Fruit fly (Drosophila melanogaster) whole organism, embryonic: Measurements from ENCODE around the gene Efr.
A peak's percentile ranks its signal among the peaks of the same experiment; 100 is the strongest.

Experiments used
- Aef1 ChIP-seq: fragments of 200-800 bp; sonication (Bioruptor generic); IDR thresholded peaks from 3 replicates; pipeline ENCODE4 v1.3.6; 2022; ENCODE audit warnings: missing biosample characterization, missing genetic modification characterization
- Bdp1 ChIP-seq: fragments of 200-800 bp; sonication (Bioruptor generic); optimal IDR thresholded peaks from 3 replicates; lab custom pipeline; 2016; ENCODE audit warnings: missing biosample characterization, missing genetic modification characterization
- CG10959 ChIP-seq: fragments of 200-800 bp; sonication (Bioruptor generic); IDR thresholded peaks from 2 replicates; pipeline ENCODE4 v1.3.6; 2022; ENCODE audit warnings: missing biosample characterization, missing genetic modification characterization
- CG11695 ChIP-seq: fragments of 200-800 bp; sonication (Bioruptor generic); IDR thresholded peaks from 3 replicates; pipeline ENCODE4 v1.3.6; 2022; ENCODE audit warnings: missing biosample characterization, missing genetic modification characterization
- CG11696 ChIP-seq: fragments of 200-800 bp; sonication (Bioruptor generic); IDR thresholded peaks from 2 replicates; pipeline ENCODE4 v1.3.6; 2022; ENCODE audit warnings: missing biosample characterization, missing genetic modification characterization
- CG15011 ChIP-seq: fragments of 200-800 bp; sonication (Bioruptor generic); optimal IDR thresholded peaks from 3 replicates; lab custom pipeline; 2018; ENCODE audit warnings: missing biosample characterization, mild to moderate bottlenecking, missing genetic modification characterization
- CG15073 ChIP-seq: fragments of 200-800 bp; sonication (Bioruptor generic); optimal IDR thresholded peaks from 2 replicates; lab custom pipeline; 2016; ENCODE audit warnings: missing biosample characterization, missing genetic modification characterization
- CG1529 ChIP-seq: fragments of 200-800 bp; sonication (Bioruptor generic); optimal IDR thresholded peaks from 3 replicates; lab custom pipeline; 2018; ENCODE audit warnings: missing biosample characterization, missing genetic modification characterization
- CG15601 ChIP-seq: fragments of 200-800 bp; sonication (Bioruptor generic); optimal IDR thresholded peaks from 3 replicates; lab custom pipeline; 2019; ENCODE audit warnings: missing biosample characterization, mild to moderate bottlenecking, missing genetic modification characterization, moderate library complexity
- CG15696 ChIP-seq: fragments of 200-800 bp; sonication (Bioruptor generic); optimal IDR thresholded peaks from 2 replicates; lab custom pipeline; 2019; ENCODE audit warnings: missing biosample characterization, mild to moderate bottlenecking, missing genetic modification characterization, moderate library complexity
- CG16863 ChIP-seq: fragments of 200-800 bp; sonication (Bioruptor generic); optimal IDR thresholded peaks from 3 replicates; lab custom pipeline; 2016; ENCODE audit warnings: missing biosample characterization, missing genetic modification characterization
- CG17359 ChIP-seq: fragments of 200-800 bp; sonication (Bioruptor generic); optimal IDR thresholded peaks from 3 replicates; lab custom pipeline; 2018; ENCODE audit warnings: missing biosample characterization, mild to moderate bottlenecking, missing genetic modification characterization, moderate library complexity
- CG17612 ChIP-seq: fragments of 200-800 bp; sonication (Bioruptor generic); IDR thresholded peaks from 2 replicates; pipeline ENCODE4 v1.3.6; 2022; ENCODE audit warnings: missing biosample characterization, missing genetic modification characterization
- CG1792 ChIP-seq: fragments of 200-800 bp; sonication (Bioruptor generic); optimal IDR thresholded peaks from 2 replicates; lab custom pipeline; 2016; ENCODE audit warnings: missing biosample characterization, missing genetic modification characterization
- CG2199 ChIP-seq: fragments of 200-800 bp; sonication (Bioruptor generic); IDR thresholded peaks from 3 replicates; pipeline ENCODE4 v1.3.6; 2022; ENCODE audit warnings: missing biosample characterization, missing genetic modification characterization
- CG30020 ChIP-seq: fragments of 200-800 bp; optimal IDR thresholded peaks from 2 replicates; lab custom pipeline; 2019; ENCODE audit warnings: missing biosample characterization, mild to moderate bottlenecking, missing genetic modification characterization, moderate library complexity
- CG3163 ChIP-seq: fragments of 200-800 bp; sonication (Bioruptor generic); optimal IDR thresholded peaks from 3 replicates; lab custom pipeline; 2016; ENCODE audit warnings: missing biosample characterization, missing genetic modification characterization
- CG3407 ChIP-seq: fragments of 200-800 bp; sonication (Bioruptor generic); optimal IDR thresholded peaks from 2 replicates; lab custom pipeline; 2018; ENCODE audit warnings: missing biosample characterization, mild to moderate bottlenecking, missing genetic modification characterization
- CG34422 ChIP-seq: fragments of 200-800 bp; sonication (Bioruptor generic); IDR thresholded peaks from 3 replicates; pipeline ENCODE4 v1.3.6; 2022; ENCODE audit warnings: missing biosample characterization, missing genetic modification characterization
- CG3726 ChIP-seq: fragments of 200-800 bp; sonication (Bioruptor generic); IDR thresholded peaks from 3 replicates; pipeline ENCODE4, ENCODE4 v1.3.6; 2022; ENCODE audit warnings: missing biosample characterization, missing genetic modification characterization
- CG5180 ChIP-seq: fragments of 200-800 bp; sonication (Bioruptor generic); optimal IDR thresholded peaks from 3 replicates; lab custom pipeline; 2017; ENCODE audit warnings: missing biosample characterization, missing genetic modification characterization, mild to moderate bottlenecking, moderate library complexity, missing genetic modification reagents
- CG6683 ChIP-seq: fragments of 200-800 bp; sonication (Bioruptor generic); optimal IDR thresholded peaks from 2 replicates; lab custom pipeline; 2017; ENCODE audit warnings: missing biosample characterization, mild to moderate bottlenecking, missing genetic modification characterization, missing genetic modification reagents
- CG6791 ChIP-seq: fragments of 200-800 bp; sonication (Bioruptor generic); IDR thresholded peaks from 3 replicates; pipeline ENCODE4 v1.3.6; 2022; ENCODE audit warnings: missing biosample characterization, missing genetic modification characterization; ENCODE audit not compliant: partially characterized antibody
- CG6813 ChIP-seq: fragments of 200-800 bp; sonication (Bioruptor generic); optimal IDR thresholded peaks from 2 replicates; lab custom pipeline; 2017; ENCODE audit warnings: missing biosample characterization, missing genetic modification characterization, mild to moderate bottlenecking, moderate library complexity, missing genetic modification reagents
- CG6854 ChIP-seq: fragments of 200-800 bp; sonication (Bioruptor generic); optimal IDR thresholded peaks from 3 replicates; lab custom pipeline; 2017; ENCODE audit warnings: missing biosample characterization, mild to moderate bottlenecking, missing genetic modification characterization
- CG7271 ChIP-seq: fragments of 200-800 bp; sonication (Bioruptor generic); optimal IDR thresholded peaks from 2 replicates; lab custom pipeline; 2018; ENCODE audit warnings: missing biosample characterization, mild to moderate bottlenecking, missing genetic modification characterization, moderate library complexity
- CG7372 ChIP-seq: fragments of 200-800 bp; sonication (Bioruptor generic); IDR thresholded peaks from 2 replicates; pipeline ENCODE4 v1.3.6; 2022; ENCODE audit warnings: missing biosample characterization, missing genetic modification characterization
- CG8089 ChIP-seq: fragments of 200-800 bp; sonication (Bioruptor generic); optimal IDR thresholded peaks from 3 replicates; lab custom pipeline; 2016; ENCODE audit warnings: missing biosample characterization, missing genetic modification characterization
- CG9876 ChIP-seq: fragments of 200-800 bp; sonication (Bioruptor generic); optimal IDR thresholded peaks from 2 replicates; lab custom pipeline; 2016; ENCODE audit warnings: missing biosample characterization, missing genetic modification characterization
- Dek ChIP-seq: fragments of 200-800 bp; sonication (Bioruptor generic); optimal IDR thresholded peaks from 3 replicates; lab custom pipeline; 2019; ENCODE audit warnings: missing biosample characterization, mild to moderate bottlenecking, missing genetic modification characterization, moderate library complexity
- Dfd ChIP-seq, 2 experiments: fragments of >200 bp; optimal IDR thresholded peaks; 2 replicates each; lab custom pipeline; 2017; ENCODE audit warnings: missing biosample characterization in 2 of 2, missing genetic modification characterization in 2 of 2
- Hey ChIP-seq: fragments of 200-800 bp; sonication (Bioruptor generic); optimal IDR thresholded peaks from 3 replicates; lab custom pipeline; 2018; ENCODE audit warnings: missing biosample characterization, mild to moderate bottlenecking, missing genetic modification characterization
- Hr39 ChIP-seq: fragments of >200 bp; optimal IDR thresholded peaks from 2 replicates; lab custom pipeline; 2017
- Lpt ChIP-seq: fragments of >200 bp; optimal IDR thresholded peaks from 2 replicates; lab custom pipeline; 2018; ENCODE audit warnings: missing biosample characterization, missing genetic modification characterization
- Nf-YB ChIP-seq: fragments of 200-800 bp; sonication (Bioruptor generic); optimal IDR thresholded peaks from 3 replicates; lab custom pipeline; 2019; ENCODE audit warnings: missing biosample characterization, mild to moderate bottlenecking, missing genetic modification characterization, moderate library complexity
- Oli ChIP-seq: fragments of 200-800 bp; sonication (Bioruptor generic); optimal IDR thresholded peaks from 2 replicates; lab custom pipeline; 2018; ENCODE audit warnings: missing biosample characterization, mild to moderate bottlenecking, missing genetic modification characterization, moderate library complexity
- abd-A ChIP-seq: fragments of 200-800 bp; sonication (Bioruptor generic); optimal IDR thresholded peaks from 3 replicates; lab custom pipeline; 2019; ENCODE audit warnings: missing biosample characterization, mild to moderate bottlenecking, missing genetic modification characterization, moderate library complexity
- ash1 ChIP-seq: fragments of 200-800 bp; sonication (Bioruptor generic); optimal IDR thresholded peaks from 2 replicates; lab custom pipeline; 2018; ENCODE audit warnings: missing biosample characterization, mild to moderate bottlenecking, missing genetic modification characterization
- fd3F ChIP-seq: fragments of 200-800 bp; sonication (Bioruptor generic); optimal IDR thresholded peaks from 2 replicates; lab custom pipeline; 2018; ENCODE audit warnings: missing biosample characterization, mild to moderate bottlenecking, missing genetic modification characterization, moderate library complexity
- ftz-f1 ChIP-seq: fragments of 200-800 bp; sonication (Bioruptor generic); optimal IDR thresholded peaks from 2 replicates; lab custom pipeline; 2016; ENCODE audit warnings: missing biosample characterization, missing genetic modification characterization
- jing ChIP-seq: fragments of 200-800 bp; sonication (Bioruptor generic); optimal IDR thresholded peaks from 2 replicates; lab custom pipeline; 2018; ENCODE audit warnings: missing biosample characterization, mild to moderate bottlenecking, missing genetic modification characterization
- klu ChIP-seq: fragments of 200-800 bp; sonication (Bioruptor generic); IDR thresholded peaks from 2 replicates; pipeline ENCODE4 v1.3.6; 2022; ENCODE audit warnings: missing biosample characterization, missing genetic modification characterization
- nom ChIP-seq: fragments of 200-800 bp; sonication (Bioruptor generic); optimal IDR thresholded peaks from 2 replicates; lab custom pipeline; 2017; ENCODE audit warnings: missing biosample characterization, missing genetic modification characterization, mild to moderate bottlenecking, moderate library complexity, missing genetic modification reagents
- pfk ChIP-seq: fragments of 200-800 bp; sonication (Bioruptor generic); optimal IDR thresholded peaks from 2 replicates; lab custom pipeline; 2018; ENCODE audit warnings: missing biosample characterization, mild to moderate bottlenecking, missing genetic modification characterization, moderate library complexity
- pum ChIP-seq: fragments of 200-800 bp; sonication (Bioruptor generic); optimal IDR thresholded peaks from 2 replicates; lab custom pipeline; 2016; ENCODE audit warnings: missing biosample characterization, missing genetic modification characterization
- row ChIP-seq: fragments of 200-800 bp; sonication (Bioruptor generic); IDR thresholded peaks from 3 replicates; pipeline ENCODE4 v1.3.6; 2022; ENCODE audit warnings: missing biosample characterization, missing genetic modification characterization
- run ChIP-seq: fragments of 200-800 bp; sonication (Bioruptor generic); optimal IDR thresholded peaks from 3 replicates; lab custom pipeline; 2018; ENCODE audit warnings: missing biosample characterization, mild to moderate bottlenecking, missing genetic modification characterization
- sisA ChIP-seq: fragments of 200-800 bp; sonication (Bioruptor generic); IDR thresholded peaks from 2 replicates; pipeline ENCODE4 v1.3.6; 2022; ENCODE audit warnings: missing biosample characterization, missing genetic modification characterization
- tgo ChIP-seq: fragments of 200-800 bp; sonication (Bioruptor generic); IDR thresholded peaks from 3 replicates; pipeline ENCODE4 v1.3.6; 2022; ENCODE audit warnings: missing biosample characterization, missing genetic modification characterization
- trh ChIP-seq: fragments of 200-800 bp; sonication (Bioruptor generic); optimal IDR thresholded peaks from 2 replicates; lab custom pipeline; 2016; ENCODE audit warnings: missing biosample characterization, missing genetic modification characterization
- twi ChIP-seq: fragments of 200-800 bp; optimal IDR thresholded peaks from 2 replicates; lab custom pipeline; 2019; ENCODE audit warnings: missing biosample characterization, mild to moderate bottlenecking, missing genetic modification characterization, moderate library complexity
- z ChIP-seq: fragments of 200-800 bp; sonication (Bioruptor generic); IDR thresholded peaks from 3 replicates; pipeline ENCODE4 v1.3.6; 2022; ENCODE audit warnings: missing biosample characterization, missing genetic modification characterization

Gene Efr

DNA sequence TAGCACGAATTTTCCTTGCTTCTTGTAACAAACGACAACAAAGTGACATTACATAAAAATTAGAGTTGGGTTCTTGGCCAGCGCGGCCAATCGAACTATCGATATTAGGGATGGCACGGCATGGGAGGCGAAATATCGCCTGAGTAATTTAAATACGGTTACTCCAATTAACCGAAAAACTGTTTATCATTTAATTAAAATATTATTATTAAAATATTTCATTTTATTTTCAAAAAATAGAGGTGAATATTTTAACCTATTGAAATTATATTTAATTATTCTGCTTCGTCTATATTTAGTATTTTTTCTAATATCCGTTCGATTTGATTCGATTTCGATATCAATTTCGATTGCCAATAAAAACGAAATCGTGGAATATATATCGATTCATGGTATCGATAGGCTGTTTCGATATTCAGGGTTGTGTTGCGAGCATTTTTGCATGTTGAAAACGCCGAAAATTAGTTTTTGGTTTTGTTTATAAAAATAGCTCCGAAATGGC lies 35.7 kb downstream of the Efr start, which contains the start of the genes Rbcn-3A and Spx (continued):
- TF ChIP-seq CG6854, result no peak
- no peak for TF ChIP-seq CG2199 (GFP tag; lab: Robert Waterston, UW)
- TF ChIP-seq CG17612 (GFP tag; lab: Robert Waterston, UW), result no peak
- TF ChIP-seq Dek (tag; lab: Kevin White, UChicago), result peak; percentile 36
- no peak for TF ChIP-seq CG16863 (GFP tag; lab: Kevin White, UChicago)
- peak; percentile 35; the same call in 1 of the 3 replicates for TF ChIP-seq CG34422
- no peak for TF ChIP-seq pfk (GFP tag; lab: Kevin White, UChicago)
- TF ChIP-seq CG7372 (GFP tag; lab: Robert Waterston, UW), result no peak
- no peak for TF ChIP-seq CG3407 (GFP tag; lab: Kevin White, UChicago)
- peak; percentile 81 for TF ChIP-seq row (GFP tag; lab: Robert Waterston, UW)
- TF ChIP-seq CG9876 (GFP tag; lab: Kevin White, UChicago), result no peak
- TF ChIP-seq Hr39 (lab: Kevin White, UChicago), result no peak
- TF ChIP-seq Dfd (GFP tag; optimal IDR thresholded peaks at IDR 0.05; lab: Kevin White, UChicago), result no peak
- TF ChIP-seq Hey, result no peak
- TF ChIP-seq CG6791 (GFP tag; lab: Robert Waterston, UW), result peak; percentile 90
- no peak for TF ChIP-seq CG11696 (GFP tag; lab: Robert Waterston, UW)
- TF ChIP-seq trh (GFP tag; lab: Kevin White, UChicago), result no peak
- TF ChIP-seq nom (GFP tag; lab: Kevin White, UChicago), result no peak
- TF ChIP-seq ash1, result no peak
- no peak for TF ChIP-seq CG15011
- no peak for TF ChIP-seq z (GFP tag; lab: Robert Waterston, UW)
- TF ChIP-seq klu, result no peak
- TF ChIP-seq CG8089 (GFP tag; lab: Kevin White, UChicago), result no peak
- 0 out of 2 replicates have a peak, but pooled peaks have one; percentile 14 for TF ChIP-seq sisA (GFP tag; lab: Robert Waterston, UW)
- TF ChIP-seq tgo (GFP tag; lab: Robert Waterston, UW), result peak; percentile 28; the same call in 1 of the 3 replicates
- no peak for TF ChIP-seq CG3163 (GFP tag; lab: Kevin White, UChicago)
- no peak for TF ChIP-seq ftz-f1 (GFP tag; lab: Kevin White, UChicago)
- no peak for TF ChIP-seq pum (GFP tag; lab: Kevin White, UChicago)
- TF ChIP-seq CG3726, result no peak
- TF ChIP-seq CG7271, result no peak
- TF ChIP-seq CG11695 (GFP tag; lab: Robert Waterston, UW), result no peak
- TF ChIP-seq fd3F, result peak; percentile 8
- peak; percentile 29 for TF ChIP-seq CG15601 (tag; lab: Kevin White, UChicago)
- no peak for TF ChIP-seq CG15073 (GFP tag; lab: Kevin White, UChicago)
- TF ChIP-seq twi, result peak; percentile 29
- no peak for TF ChIP-seq CG5180
- TF ChIP-seq CG10959 (GFP tag; lab: Robert Waterston, UW), result no peak
- no peak for TF ChIP-seq jing
- TF ChIP-seq Lpt, result no peak
- no peak for TF ChIP-seq CG15696 (tag; lab: Kevin White, UChicago)
- TF ChIP-seq run, result no peak
- no peak for TF ChIP-seq abd-A (tag; lab: Kevin White, UChicago)
- no peak for TF ChIP-seq CG6683 (GFP tag; lab: Kevin White, UChicago)
- TF ChIP-seq CG6813 (GFP tag; lab: Kevin White, UChicago), result no peak
- no peak for TF ChIP-seq Aef1 (GFP tag; lab: Robert Waterston, UW)
- TF ChIP-seq CG1529 (GFP tag; lab: Kevin White, UChicago), result no peak
- TF ChIP-seq Oli (tag; lab: Kevin White, UChicago), result peak; percentile 15
- no peak for TF ChIP-seq CG1792 (GFP tag; lab: Kevin White, UChicago)
- no peak for TF ChIP-seq Bdp1 (GFP tag; lab: Kevin White, UChicago)
- no peak for TF ChIP-seq Nf-YB (GFP tag; lab: Kevin White, UChicago)
- no peak for TF ChIP-seq CG17359
- peak; percentile 32 for TF ChIP-seq CG30020 (tag; lab: Kevin White, UChicago)
